Fruit fly (Drosophila melanogaster) Kc167 (cell line): ENCODE results near the gene CG31259.

Experiments used
- h ChIP-seq: fragments of >200 bp; optimal IDR thresholded peaks from 3 replicates; lab custom pipeline; 2018; ENCODE audit warnings: missing external identifiers
- insv ChIP-seq: fragments of >200 bp; optimal IDR thresholded peaks from 3 replicates; lab custom pipeline; 2018; ENCODE audit warnings: missing external identifiers
- ttk ChIP-seq: sonication (Bioruptor generic); optimal IDR thresholded peaks from 2 replicates; lab custom pipeline; 2017; ENCODE audit warnings: missing external identifiers

dm6 chr3R:8477361-8478007 is 46.3 kb upstream of the CG31259 start, which contains the start of gene CG45263:
- no peak for TF ChIP-seq insv (lab: Kevin White, UChicago)
- TF ChIP-seq ttk (lab: Kevin White, UChicago) = no peak
- TF ChIP-seq h (lab: Kevin White, UChicago) = no peak
